Fruit fly (Drosophila melanogaster): ENCODE measurements around the gene CG13855.

CG13855 gene

dm6 chr3R:22381077-22381476, 24.7 kb upstream of the CG13855 start, which contains the start of gene CG43342 (continued):
- TF ChIP-seq jumu (GFP tag; optimal IDR thresholded peaks at IDR 0.05) (no peak), CG7963 (GFP tag; IDR thresholded peaks at IDR 0.05; ENCODE audit: partially characterized antibody) (peak; percentile 84), gfzf (GFP tag; optimal IDR thresholded peaks at IDR 0.05) (no peak), CG13287 (GFP tag; IDR thresholded peaks at IDR 0.05; ENCODE audit: partially characterized antibody) (peak; percentile 85), CG2202 (tag; optimal IDR thresholded peaks at IDR 0.05) (no peak), Nf-YA (GFP tag; IDR thresholded peaks at IDR 0.05) (no peak), eyg (GFP tag; optimal IDR thresholded peaks at IDR 0.05) (no peak), ab (GFP tag; optimal IDR thresholded peaks at IDR 0.05) (no peak), CG17328 (GFP tag; IDR thresholded peaks at IDR 0.05) (no peak)

DNA sequence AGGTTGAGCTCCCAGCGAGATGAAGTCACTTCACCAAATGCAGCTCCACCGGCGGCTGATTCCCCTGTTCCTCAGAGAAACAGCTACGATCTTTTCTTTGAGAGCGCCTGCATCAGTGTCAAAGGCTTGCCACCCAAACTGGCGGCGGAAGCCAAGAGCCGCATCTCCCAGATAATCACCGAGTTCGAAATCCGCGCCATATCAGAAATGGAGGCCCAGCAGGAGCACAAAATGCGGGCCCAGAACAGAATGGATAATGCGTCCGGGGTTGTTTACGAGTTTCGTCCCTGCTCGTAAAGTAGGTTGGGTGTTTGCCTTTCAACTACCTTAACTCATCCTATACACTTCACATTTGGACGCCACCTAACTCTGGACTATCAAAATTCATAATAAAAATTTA, 24.0 kb upstream of the CG13855 start, which contains the start of gene Gpdh3:
Gpdh3 (plus strand) TSS at position 301 of the 400 bp plus-strand sequence.
- TF ChIP-seq CG6683 (GFP tag; optimal IDR thresholded peaks at IDR 0.05) (no peak), C15 (GFP tag; IDR thresholded peaks at IDR 0.05) (no peak), Spps (tag; optimal IDR thresholded peaks at IDR 0.05) (no peak), CG7963 (GFP tag; IDR thresholded peaks at IDR 0.05; ENCODE audit: partially characterized antibody) (no peak), CG12299 (tag; optimal IDR thresholded peaks at IDR 0.05) (no peak), knrl (GFP tag; IDR thresholded peaks at IDR 0.05; ENCODE audit: partially characterized antibody) (no peak), gcm (GFP tag; optimal IDR thresholded peaks at IDR 0.05) (peak; percentile 40), CG13296 (GFP tag; optimal IDR thresholded peaks at IDR 0.05) (no peak), mld (GFP tag; IDR thresholded peaks at IDR 0.05; ENCODE audit: partially characterized antibody) (no peak), sr (GFP tag; IDR thresholded peaks at IDR 0.05) (no peak), Opbp (GFP tag; IDR thresholded peaks at IDR 0.05; ENCODE audit: partially characterized antibody) (0 out of 3 replicates have a peak, but pooled peaks have one; percentile 35), Atf3 (GFP tag; optimal IDR thresholded peaks at IDR 0.05) (no peak), CG8388 (GFP tag; optimal IDR thresholded peaks at IDR 0.05) (no peak), ap (GFP tag; IDR thresholded peaks at IDR 0.05) (no peak), CG8944 (GFP tag; optimal IDR thresholded peaks at IDR 0.05) (no peak), nerfin-1 (tag; optimal IDR thresholded peaks at IDR 0.05) (no peak), Med (GFP tag) (peak; percentile 49), odd (GFP tag; optimal IDR thresholded peaks at IDR 0.05) (no peak), Usf (GFP tag; optimal IDR thresholded peaks at IDR 0.05) (no peak), jigr1 (GFP tag; IDR thresholded peaks at IDR 0.05) (no peak), stwl (tag; optimal IDR thresholded peaks at IDR 0.05) (no peak), fru (optimal IDR thresholded peaks at IDR 0.05) (no peak), her (GFP tag; optimal IDR thresholded peaks at IDR 0.05) (no peak), CG1647 (GFP tag; optimal IDR thresholded peaks at IDR 0.05) (no peak)

dm6 chr3R:22389614-22390013, 16.1 kb upstream of the CG13855 start, which contains the start of the genes CAH8 and CG7059:
Gene CAH8 (minus strand): TSS chr3R:22389714.
Gene CG7059 (plus strand): TSS chr3R:22389780.
- no peak for TF ChIP-seq CG17385 (GFP tag; optimal IDR thresholded peaks at IDR 0.05)
- TF ChIP-seq Elba2 (GFP tag; optimal IDR thresholded peaks at IDR 0.05): peak; percentile 59
- TF ChIP-seq insv (GFP tag; optimal IDR thresholded peaks at IDR 0.05): peak in 1 of 2 experiments; percentile 2
- TF ChIP-seq onecut (GFP tag; IDR thresholded peaks at IDR 0.05): peak; percentile 90
- TF ChIP-seq CG18619 (GFP tag; optimal IDR thresholded peaks at IDR 0.05): no peak
- no peak for TF ChIP-seq sens-2 (GFP tag; IDR thresholded peaks at IDR 0.05)
- TF ChIP-seq CG4360 (GFP tag; IDR thresholded peaks at IDR 0.05): peak; percentile 37; the same call in 1 of the 2 replicates
- peak in 1 of 2 experiments; percentile 3 for TF ChIP-seq crp (GFP tag; optimal IDR thresholded peaks at IDR 0.05)
- peak; percentile 70 for TF ChIP-seq scrt (GFP tag; optimal IDR thresholded peaks at IDR 0.05)
